In the genomic region with DNA sequence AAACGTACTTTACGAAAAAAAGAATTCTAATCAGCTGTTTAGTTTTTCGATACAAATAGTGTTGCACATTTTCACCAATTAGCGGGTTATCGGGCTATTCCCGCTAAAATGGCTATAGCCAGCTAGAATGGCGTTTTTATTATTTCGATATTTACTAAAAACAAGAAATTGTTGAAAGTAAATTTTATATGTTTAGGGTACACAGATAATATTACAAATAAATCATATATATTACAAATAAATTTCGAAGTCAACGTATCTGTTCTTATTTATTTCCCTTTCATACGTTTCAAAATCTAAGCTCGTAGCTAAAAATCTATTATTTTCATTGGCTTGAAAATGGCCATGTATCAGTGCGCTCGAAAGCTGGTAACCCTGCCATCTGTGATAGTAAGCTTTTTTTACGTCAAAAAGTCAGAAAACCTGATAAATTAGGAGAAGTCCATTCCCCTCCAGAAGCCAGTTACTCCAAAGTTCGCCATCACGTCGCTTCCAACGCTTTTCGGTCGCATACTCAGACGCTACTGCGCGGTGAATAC, we compare ENCODE assay signal across 1 fruit fly cellular context.
A peak's percentile ranks its signal among the peaks of the same experiment; 100 is the strongest.
TF ChIP-seq lines count a peak whose summit lies in the region.

CG7382 (minus strand) TSS at position 51 of the 539 bp plus-strand sequence.
cl (plus strand) TSS at position 290 of the 539 bp plus-strand sequence.

TF ChIP-seq in whole organism, embryonic, 481 proteins besides CTCF, POLR2A, EP300 and RAD21 (continued from another document and continues in another):
- TF ChIP-seq p53 (GFP tag; optimal IDR thresholded peaks at IDR 0.05; lab: Kevin White, UChicago), result no peak
- peak; percentile 46 for TF ChIP-seq CG8290 (GFP tag; optimal IDR thresholded peaks at IDR 0.05; lab: Kevin White, UChicago)
- TF ChIP-seq CG8290 (tag; optimal IDR thresholded peaks at IDR 0.05; lab: Kevin White, UChicago), result no peak
- peak; percentile 98 for TF ChIP-seq Sry-β (GFP tag; optimal IDR thresholded peaks at IDR 0.05; lab: Kevin White, UChicago)
- no peak for TF ChIP-seq CG17568 (GFP tag; optimal IDR thresholded peaks at IDR 0.05; lab: Kevin White, UChicago)
- TF ChIP-seq CG10274 (GFP tag; optimal IDR thresholded peaks at IDR 0.05; lab: Kevin White, UChicago), result no peak
- TF ChIP-seq Jarid2 (GFP tag; optimal IDR thresholded peaks at IDR 0.05; lab: Kevin White, UChicago), result no peak
- TF ChIP-seq shn (GFP tag; optimal IDR thresholded peaks at IDR 0.05; lab: Kevin White, UChicago), result no peak
- TF ChIP-seq CG12659 (GFP tag; optimal IDR thresholded peaks at IDR 0.05; lab: Kevin White, UChicago), result peak; percentile 71
- TF ChIP-seq mam (GFP tag; optimal IDR thresholded peaks at IDR 0.05; lab: Kevin White, UChicago), result peak; percentile 16
- TF ChIP-seq CG30403 (GFP tag; optimal IDR thresholded peaks at IDR 0.05; lab: Kevin White, UChicago), result peak; percentile 70
- TF ChIP-seq nerfin-1 (tag; optimal IDR thresholded peaks at IDR 0.05; lab: Kevin White, UChicago), result peak; percentile 46
- no peak for TF ChIP-seq tap (tag; optimal IDR thresholded peaks at IDR 0.05; lab: Kevin White, UChicago)
- no peak for TF ChIP-seq Side (GFP tag; optimal IDR thresholded peaks at IDR 0.05; lab: Kevin White, UChicago)
- TF ChIP-seq B-H2 (GFP tag; optimal IDR thresholded peaks at IDR 0.05; lab: Kevin White, UChicago), result peak; percentile 28
- 0 out of 2 replicates have a peak, but pooled peaks have one; percentile 33 for TF ChIP-seq chm (GFP tag; IDR thresholded peaks at IDR 0.05; lab: Robert Waterston, UW)
- TF ChIP-seq CG17802 (tag; optimal IDR thresholded peaks at IDR 0.05; lab: Kevin White, UChicago), result no peak
- TF ChIP-seq prd (optimal IDR thresholded peaks at IDR 0.05; lab: Kevin White, UChicago), result no peak
- TF ChIP-seq prd (GFP tag; IDR thresholded peaks at IDR 0.05; lab: Robert Waterston, UW), result peak; percentile 27; the same call in 1 of the 3 replicates
- 0 out of 2 replicates have a peak, but pooled peaks have one; percentile 38 for TF ChIP-seq CG4360 (GFP tag; IDR thresholded peaks at IDR 0.05; lab: Robert Waterston, UW)
- peak; percentile 73 for TF ChIP-seq CG13424 (tag; optimal IDR thresholded peaks at IDR 0.05; lab: Kevin White, UChicago)
- peak; percentile 18 for TF ChIP-seq Sry-δ (GFP tag; optimal IDR thresholded peaks at IDR 0.05; lab: Kevin White, UChicago)
- TF ChIP-seq crp (GFP tag; optimal IDR thresholded peaks at IDR 0.05; lab: Kevin White, UChicago), result peak; percentile 60 to 94
- TF ChIP-seq dpn (GFP tag; optimal IDR thresholded peaks at IDR 0.05; lab: Kevin White, UChicago), result peak in 1 of 2 experiments; percentile 57
- TF ChIP-seq ci (GFP tag; IDR thresholded peaks at IDR 0.05; lab: Robert Waterston, UW), result no peak
- no peak for TF ChIP-seq hth (optimal IDR thresholded peaks at IDR 0.05; lab: Kevin White, UChicago)
- peak; percentile 46 for TF ChIP-seq sens (GFP tag; lab: Kevin White, UChicago)
- TF ChIP-seq CG13775 (GFP tag; optimal IDR thresholded peaks at IDR 0.05; lab: Kevin White, UChicago), result peak; percentile 47
- TF ChIP-seq ase (GFP tag; IDR thresholded peaks at IDR 0.05; lab: Robert Waterston, UW), result no peak
- TF ChIP-seq CG18619 (GFP tag; optimal IDR thresholded peaks at IDR 0.05; lab: Kevin White, UChicago), result peak; percentile 27
- TF ChIP-seq CkIIα-i1 (GFP tag; IDR thresholded peaks at IDR 0.05; lab: Robert Waterston, UW), result no peak
- TF ChIP-seq Hsf (GFP tag; optimal IDR thresholded peaks at IDR 0.05; lab: Kevin White, UChicago), result peak; percentile 24
- TF ChIP-seq pita (GFP tag; optimal IDR thresholded peaks at IDR 0.05; lab: Kevin White, UChicago), result no peak
- TF ChIP-seq Meics (GFP tag; optimal IDR thresholded peaks at IDR 0.05; lab: Kevin White, UChicago), result peak; percentile 16
- no peak for TF ChIP-seq TFAM (GFP tag; optimal IDR thresholded peaks at IDR 0.05; lab: Kevin White, UChicago)
- TF ChIP-seq dmrt99B (tag; optimal IDR thresholded peaks at IDR 0.05; lab: Kevin White, UChicago), result peak; percentile 34
- TF ChIP-seq fu2 (GFP tag; optimal IDR thresholded peaks at IDR 0.05; lab: Kevin White, UChicago), result no peak
- TF ChIP-seq CG8359 (GFP tag; optimal IDR thresholded peaks at IDR 0.05; lab: Kevin White, UChicago; ENCODE audit: borderline replicate concordance), result no peak
- peak; percentile 56 for TF ChIP-seq BEAF-32 (GFP tag; optimal IDR thresholded peaks at IDR 0.05; lab: Kevin White, UChicago)
- no peak for TF ChIP-seq inv (GFP tag; IDR thresholded peaks at IDR 0.05; lab: Robert Waterston, UW; ENCODE audit: partially characterized antibody)
- TF ChIP-seq CG15269 (tag; optimal IDR thresholded peaks at IDR 0.05; lab: Kevin White, UChicago), result peak; percentile 35
- TF ChIP-seq CG10147 (GFP tag; optimal IDR thresholded peaks at IDR 0.05; lab: Kevin White, UChicago), result peak; percentile 26
- no peak for TF ChIP-seq dysf (GFP tag; IDR thresholded peaks at IDR 0.05; lab: Robert Waterston, UW)
- peak; percentile 21 to 53 for TF ChIP-seq tll (GFP tag; optimal IDR thresholded peaks at IDR 0.05; lab: Kevin White, UChicago)
- no peak for TF ChIP-seq eyg (GFP tag; optimal IDR thresholded peaks at IDR 0.05; lab: Kevin White, UChicago)
- no peak for TF ChIP-seq chinmo (GFP tag; IDR thresholded peaks at IDR 0.05; lab: Robert Waterston, UW; ENCODE audit: partially characterized antibody)
- TF ChIP-seq CG3407 (GFP tag; optimal IDR thresholded peaks at IDR 0.05; lab: Kevin White, UChicago), result no peak
- peak; percentile 62 for TF ChIP-seq CG2712 (tag; optimal IDR thresholded peaks at IDR 0.05; lab: Kevin White, UChicago)
- TF ChIP-seq zfh2 (GFP tag; optimal IDR thresholded peaks at IDR 0.05; lab: Kevin White, UChicago), result peak; percentile 25
- no peak for TF ChIP-seq CG13296 (GFP tag; optimal IDR thresholded peaks at IDR 0.05; lab: Kevin White, UChicago)
- TF ChIP-seq aop (GFP tag; IDR thresholded peaks at IDR 0.05; lab: Robert Waterston, UW), result no peak
- TF ChIP-seq CG9437 (GFP tag; optimal IDR thresholded peaks at IDR 0.05; lab: Kevin White, UChicago), result peak; percentile 98
- no peak for TF ChIP-seq Mes4 (GFP tag; optimal IDR thresholded peaks at IDR 0.05; lab: Kevin White, UChicago)
- no peak for TF ChIP-seq her (GFP tag; optimal IDR thresholded peaks at IDR 0.05; lab: Kevin White, UChicago)
- peak; percentile 19; the same call in 1 of the 2 replicates for TF ChIP-seq sob (GFP tag; IDR thresholded peaks at IDR 0.05; lab: Robert Waterston, UW)
- TF ChIP-seq Mrtf (GFP tag; IDR thresholded peaks at IDR 0.05; lab: Robert Waterston, UW), result no peak
- no peak for TF ChIP-seq zfh1 (GFP tag; IDR thresholded peaks at IDR 0.05; lab: Robert Waterston, UW)
- peak; percentile 2 for TF ChIP-seq CG10209 (GFP tag; optimal IDR thresholded peaks at IDR 0.05; lab: Kevin White, UChicago)
- no peak; the same call in 3 of the 4 replicates for TF ChIP-seq Gug (GFP tag; IDR thresholded peaks at IDR 0.05; lab: Robert Waterston, UW)
- TF ChIP-seq CG12299 (tag; optimal IDR thresholded peaks at IDR 0.05; lab: Kevin White, UChicago), result peak; percentile 7
- peak; percentile 54 for TF ChIP-seq az2 (GFP tag; optimal IDR thresholded peaks at IDR 0.05; lab: Kevin White, UChicago)
- no peak for TF ChIP-seq CG31388 (GFP tag; optimal IDR thresholded peaks at IDR 0.05; lab: Kevin White, UChicago)
- TF ChIP-seq Lhr (GFP tag; optimal IDR thresholded peaks at IDR 0.05; lab: Kevin White, UChicago), result no peak
- TF ChIP-seq CG1602 (GFP tag; optimal IDR thresholded peaks at IDR 0.05; lab: Kevin White, UChicago), result peak; percentile 12
- TF ChIP-seq Doc3 (GFP tag; IDR thresholded peaks at IDR 0.05; lab: Robert Waterston, UW; ENCODE audit: partially characterized antibody), result no peak
- TF ChIP-seq tna (GFP tag; IDR thresholded peaks at IDR 0.05; lab: Robert Waterston, UW; ENCODE audit: partially characterized antibody), result no peak
- TF ChIP-seq Nf-YB (GFP tag; optimal IDR thresholded peaks at IDR 0.05; lab: Kevin White, UChicago), result peak; percentile 15
- peak; percentile 9 for TF ChIP-seq Antp (GFP tag; optimal IDR thresholded peaks at IDR 0.05; lab: Kevin White, UChicago)
- peak; percentile 85 for TF ChIP-seq hkb (optimal IDR thresholded peaks at IDR 0.05; lab: Kevin White, UChicago)
- no peak for TF ChIP-seq hkb (GFP tag; IDR thresholded peaks at IDR 0.05; lab: Robert Waterston, UW)
- TF ChIP-seq Opbp (GFP tag; IDR thresholded peaks at IDR 0.05; lab: Robert Waterston, UW; ENCODE audit: partially characterized antibody), result no peak
- TF ChIP-seq CG32532 (GFP tag; IDR thresholded peaks at IDR 0.05; lab: Robert Waterston, UW), result 0 out of 2 replicates have a peak, but pooled peaks have one; percentile 30
- TF ChIP-seq CG7745 (tag; optimal IDR thresholded peaks at IDR 0.05; lab: Kevin White, UChicago), result no peak
- peak; percentile 20; the same call in 1 of the 2 replicates for TF ChIP-seq CG4404 (GFP tag; IDR thresholded peaks at IDR 0.05; lab: Robert Waterston, UW)
- TF ChIP-seq lola (GFP tag; optimal IDR thresholded peaks at IDR 0.05; lab: Kevin White, UChicago), result peak in 1 of 3 experiments; percentile 54
- TF ChIP-seq Bdp1 (GFP tag; optimal IDR thresholded peaks at IDR 0.05; lab: Kevin White, UChicago), result no peak
- TF ChIP-seq Dbx (GFP tag; IDR thresholded peaks at IDR 0.05; lab: Robert Waterston, UW), result 0 out of 3 replicates have a peak, but pooled peaks have one; percentile 33
- TF ChIP-seq CG13894 (tag; optimal IDR thresholded peaks at IDR 0.05; lab: Kevin White, UChicago), result peak; percentile 41
- TF ChIP-seq cato (GFP tag; optimal IDR thresholded peaks at IDR 0.05; lab: Kevin White, UChicago; ENCODE audit: borderline replicate concordance), result no peak
- TF ChIP-seq CG12391 (tag; optimal IDR thresholded peaks at IDR 0.05; lab: Kevin White, UChicago), result peak; percentile 72
- no peak for TF ChIP-seq CG15011 (GFP tag; optimal IDR thresholded peaks at IDR 0.05; lab: Kevin White, UChicago)
- TF ChIP-seq CG18476 (GFP tag; optimal IDR thresholded peaks at IDR 0.05; lab: Kevin White, UChicago), result peak; percentile 16
- no peak for TF ChIP-seq esg (GFP tag; conservative IDR thresholded peaks at IDR 0.05; lab: Robert Waterston, UW)
- peak; percentile 57 for TF ChIP-seq CG10543 (GFP tag; optimal IDR thresholded peaks at IDR 0.05; lab: Kevin White, UChicago)
- no peak for TF ChIP-seq Usf (GFP tag; optimal IDR thresholded peaks at IDR 0.05; lab: Kevin White, UChicago)
- TF ChIP-seq sna (GFP tag; IDR thresholded peaks at IDR 0.05; lab: Robert Waterston, UW; ENCODE audit: partially characterized antibody), result no peak
- peak; percentile 33 for TF ChIP-seq CG15696 (tag; optimal IDR thresholded peaks at IDR 0.05; lab: Kevin White, UChicago)
- no peak for TF ChIP-seq Hand (GFP tag; optimal IDR thresholded peaks at IDR 0.05; lab: Kevin White, UChicago)
- no peak for TF ChIP-seq toy (GFP tag; IDR thresholded peaks at IDR 0.05; lab: Robert Waterston, UW)
- no peak for TF ChIP-seq CG13123 (GFP tag; optimal IDR thresholded peaks at IDR 0.05; lab: Kevin White, UChicago)
- TF ChIP-seq Fer2 (tag; optimal IDR thresholded peaks at IDR 0.05; lab: Kevin White, UChicago), result peak; percentile 9
- TF ChIP-seq CG7372 (GFP tag; IDR thresholded peaks at IDR 0.05; lab: Robert Waterston, UW), result no peak
- TF ChIP-seq Med (GFP tag; lab: Kevin White, UChicago), result peak; percentile 45
- peak; percentile 36 for TF ChIP-seq CG18599 (GFP tag; optimal IDR thresholded peaks at IDR 0.05; lab: Kevin White, UChicago)
- no peak for TF ChIP-seq CG10959 (GFP tag; IDR thresholded peaks at IDR 0.05; lab: Robert Waterston, UW)
- TF ChIP-seq Nf-YC (tag; optimal IDR thresholded peaks at IDR 0.05; lab: Kevin White, UChicago), result peak; percentile 65
- TF ChIP-seq Pdp1 (GFP tag; optimal IDR thresholded peaks at IDR 0.05; lab: Kevin White, UChicago), result no peak
- no peak for TF ChIP-seq kah (GFP tag; optimal IDR thresholded peaks at IDR 0.05; lab: Kevin White, UChicago)
- TF ChIP-seq CG2116 (GFP tag; optimal IDR thresholded peaks at IDR 0.05; lab: Kevin White, UChicago), result peak; percentile 64
- peak; percentile 10 for TF ChIP-seq Max (GFP tag; optimal IDR thresholded peaks at IDR 0.05; lab: Kevin White, UChicago)
- TF ChIP-seq jumu (GFP tag; optimal IDR thresholded peaks at IDR 0.05; lab: Kevin White, UChicago), result no peak
- peak; percentile 84 for TF ChIP-seq CG14710 (tag; optimal IDR thresholded peaks at IDR 0.05; lab: Kevin White, UChicago)
- TF ChIP-seq Atf3 (GFP tag; optimal IDR thresholded peaks at IDR 0.05; lab: Kevin White, UChicago), result no peak
- TF ChIP-seq Hr51 (GFP tag; optimal IDR thresholded peaks at IDR 0.05; lab: Kevin White, UChicago), result peak in 1 of 2 experiments; percentile 54
- no peak for TF ChIP-seq luna (GFP tag; optimal IDR thresholded peaks at IDR 0.05; lab: Kevin White, UChicago)
- TF ChIP-seq Xbp1 (GFP tag; optimal IDR thresholded peaks at IDR 0.05; lab: Kevin White, UChicago), result peak; percentile 60
- no peak for TF ChIP-seq Dll (GFP tag; IDR thresholded peaks at IDR 0.05; lab: Robert Waterston, UW; ENCODE audit: partially characterized antibody)
- TF ChIP-seq Asciz (GFP tag; optimal IDR thresholded peaks at IDR 0.05; lab: Kevin White, UChicago), result no peak
- peak; percentile 60 for TF ChIP-seq gfzf (GFP tag; optimal IDR thresholded peaks at IDR 0.05; lab: Kevin White, UChicago)
- no peak for TF ChIP-seq bab2 (GFP tag; optimal IDR thresholded peaks at IDR 0.05; lab: Kevin White, UChicago)
- TF ChIP-seq ken (GFP tag; IDR thresholded peaks at IDR 0.05; lab: Robert Waterston, UW), result no peak
- TF ChIP-seq CG31441 (GFP tag; IDR thresholded peaks at IDR 0.05; lab: Robert Waterston, UW), result peak; percentile 61; the same call in 1 of the 2 replicates
- no peak for TF ChIP-seq E2f1 (GFP tag; IDR thresholded peaks at IDR 0.05; lab: Robert Waterston, UW)
- peak; percentile 59 for TF ChIP-seq Dref (GFP tag; IDR thresholded peaks at IDR 0.05; lab: Robert Waterston, UW)
- no peak for TF ChIP-seq CG1792 (GFP tag; optimal IDR thresholded peaks at IDR 0.05; lab: Kevin White, UChicago)
- TF ChIP-seq chn (GFP tag; optimal IDR thresholded peaks at IDR 0.05; lab: Kevin White, UChicago), result no peak
- TF ChIP-seq CG7357 (GFP tag; IDR thresholded peaks at IDR 0.05; lab: Robert Waterston, UW), result no peak
- TF ChIP-seq zf30C (GFP tag; optimal IDR thresholded peaks at IDR 0.05; lab: Kevin White, UChicago), result no peak
- peak; percentile 4 for TF ChIP-seq stwl (tag; optimal IDR thresholded peaks at IDR 0.05; lab: Kevin White, UChicago)
- peak; percentile 31; the same call in 1 of the 2 replicates for TF ChIP-seq CG9215 (GFP tag; IDR thresholded peaks at IDR 0.05; lab: Robert Waterston, UW)
- no peak for TF ChIP-seq Hmr (GFP tag; optimal IDR thresholded peaks at IDR 0.05; lab: Kevin White, UChicago)
- no peak for TF ChIP-seq abd-A (tag; optimal IDR thresholded peaks at IDR 0.05; lab: Kevin White, UChicago)
- TF ChIP-seq bcd (GFP tag; optimal IDR thresholded peaks at IDR 0.05; lab: Kevin White, UChicago), result peak; percentile 44
- no peak for TF ChIP-seq CG31365 (tag; optimal IDR thresholded peaks at IDR 0.05; lab: Kevin White, UChicago)
- TF ChIP-seq Chrac-16 (GFP tag; optimal IDR thresholded peaks at IDR 0.05; lab: Kevin White, UChicago), result peak; percentile 6
